Worm (Caenorhabditis elegans) whole organism, young adult: Measurements from ENCODE around the gene nhr-145.

ENCODE experiments used
- F55B11.4 ChIP-seq: sonication (generic microtip); optimal IDR thresholded peaks from 2 replicates; lab custom pipeline; 2016; ENCODE audit warnings: missing compliant biosample characterization, missing genetic modification characterization, borderline replicate concordance; ENCODE audit not compliant: insufficient read depth
- lin-35 ChIP-seq, 3 experiments: fragments of 150-350 bp in 2 of 3; sonication (generic microtip) in 1 of 3; optimal IDR thresholded peaks; 2 replicates each; lab custom pipeline; 2014 to 2018; ENCODE audit warnings: missing biosample characterization in 3 of 3, missing genetic modification characterization in 3 of 3, missing genetic modification reagents in 3 of 3
- mel-28 ChIP-seq: sonication (generic microtip); optimal IDR thresholded peaks from 2 replicates; lab custom pipeline; 2016; ENCODE audit warnings: borderline replicate concordance, mild to moderate bottlenecking, missing genetic modification characterization, missing compliant biosample characterization
- nfya-1 ChIP-seq: sonication (generic microtip); optimal IDR thresholded peaks from 2 replicates; lab custom pipeline; 2017; ENCODE audit warnings: antibody characterized with exemption, missing compliant biosample characterization, missing genetic modification characterization, borderline replicate concordance; ENCODE audit not compliant: insufficient read depth
- snpc-4 ChIP-seq, 5 experiments: fragments of 150-350 bp in 1 of 5; sonication (generic microtip) in 4 of 5; optimal IDR thresholded peaks; 2 replicates each; lab custom pipeline; 2014 to 2018; ENCODE audit warnings: missing genetic modification characterization in 5 of 5, missing biosample characterization in 3 of 5, antibody characterized with exemption in 2 of 5, mild to moderate bottlenecking in 2 of 5, missing compliant biosample characterization in 2 of 5, missing genotype in 2 of 5, moderate library complexity in 2 of 5, missing genetic modification reagents in 1 of 5
- unc-62 ChIP-seq: fragments of 150-350 bp; optimal IDR thresholded peaks from 2 replicates; lab custom pipeline; 2014; ENCODE audit warnings: missing biosample characterization, missing genetic modification reagents, missing genetic modification characterization

ce11 chrV:19050888-19051287, 36.6 kb upstream of the nhr-145 start:
- TF ChIP-seq nfya-1 (tag; lab: Kevin White, UChicago): no peak
- TF ChIP-seq snpc-4 (GFP tag; optimal IDR thresholded peaks at IDR 0.05; lab: Kevin White, UChicago): no peak
- TF ChIP-seq snpc-4 (tag; optimal IDR thresholded peaks at IDR 0.05; lab: Kevin White, UChicago): no peak
- no peak for TF ChIP-seq unc-62 (GFP tag; lab: Kevin White, UChicago)
- no peak for TF ChIP-seq mel-28
- no peak for TF ChIP-seq F55B11.4 (tag; lab: Kevin White, UChicago)
- TF ChIP-seq lin-35 (GFP tag; optimal IDR thresholded peaks at IDR 0.05; lab: Kevin White, UChicago): no peak
